Fruit fly (Drosophila melanogaster) whole organism, wandering third instar larva: ENCODE results near the gene CG42458.

Experiments used
- Abd-B ChIP-seq: fragments of >200 bp; optimal IDR thresholded peaks from 2 replicates; lab custom pipeline; 2017; ENCODE audit warnings: missing biosample characterization, missing genetic modification characterization
- GATAd ChIP-seq: sonication (Bioruptor generic); optimal IDR thresholded peaks from 2 replicates; lab custom pipeline; 2016; ENCODE audit warnings: missing biosample characterization, missing genetic modification characterization
- HLH106 ChIP-seq: fragments of 200-800 bp; optimal IDR thresholded peaks from 3 replicates; lab custom pipeline; 2019; ENCODE audit warnings: missing biosample characterization, mild to moderate bottlenecking, missing genetic modification characterization, moderate library complexity
- Hr78 ChIP-seq: fragments of >200 bp; optimal IDR thresholded peaks from 2 replicates; lab custom pipeline; 2017; ENCODE audit warnings: missing biosample characterization, missing genetic modification characterization
- Myc ChIP-seq: fragments of >200 bp; optimal IDR thresholded peaks from 2 replicates; lab custom pipeline; 2017
- N ChIP-seq: fragments of >200 bp; optimal IDR thresholded peaks from 2 replicates; lab custom pipeline; 2018; ENCODE audit warnings: missing biosample characterization, missing external identifiers, missing genetic modification characterization
- OdsH ChIP-seq: fragments of 200-800 bp; sonication (Bioruptor generic); optimal IDR thresholded peaks from 2 replicates; lab custom pipeline; 2016; ENCODE audit warnings: missing biosample characterization, mild to moderate bottlenecking, missing genetic modification characterization
- dmrt93B ChIP-seq: fragments of 200-800 bp; sonication (Bioruptor generic); optimal IDR thresholded peaks from 2 replicates; lab custom pipeline; 2018; ENCODE audit warnings: missing biosample characterization, mild to moderate bottlenecking, missing genetic modification characterization
- fru ChIP-seq: fragments of 200-800 bp; sonication (Bioruptor generic); optimal IDR thresholded peaks from 3 replicates; lab custom pipeline; 2016; ENCODE audit warnings: missing biosample characterization, mild to moderate bottlenecking, missing genetic modification characterization
- psq ChIP-seq: fragments of 200-800 bp; sonication (Bioruptor generic); optimal IDR thresholded peaks from 3 replicates; lab custom pipeline; 2017; ENCODE audit warnings: missing biosample characterization, mild to moderate bottlenecking, missing genetic modification characterization, moderate library complexity
- usp ChIP-seq: fragments of >200 bp; optimal IDR thresholded peaks from 2 replicates; lab custom pipeline; 2017; ENCODE audit warnings: missing biosample characterization, missing genetic modification characterization

DNA sequence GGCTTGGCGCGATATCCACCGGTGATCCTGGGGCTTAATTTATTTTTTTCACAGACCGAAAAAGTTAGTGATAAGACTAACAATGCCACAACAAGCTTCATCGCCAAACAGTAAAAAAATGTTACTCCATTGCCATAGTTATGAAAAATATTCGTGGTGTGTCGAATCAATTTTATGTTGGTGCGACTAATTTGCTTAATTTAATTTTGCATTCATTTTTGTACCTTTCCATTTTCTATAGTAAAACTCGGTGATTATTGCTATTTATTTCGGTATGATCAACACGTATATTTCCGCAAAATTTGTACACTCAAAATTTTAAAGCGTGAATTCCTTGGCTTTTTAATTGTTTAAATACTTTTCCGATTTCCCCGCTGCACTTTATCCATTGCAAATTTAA is 17.0 kb downstream of the CG42458 start, which contains the start of gene sphinx2:
- TF ChIP-seq Abd-B (GFP tag; lab: Kevin White, UChicago): no peak
- no peak for TF ChIP-seq psq
- no peak for TF ChIP-seq fru (GFP tag; lab: Kevin White, UChicago)
- no peak for TF ChIP-seq dmrt93B (GFP tag; lab: Kevin White, UChicago)
- TF ChIP-seq Hr78 (GFP tag; lab: Kevin White, UChicago): no peak
- TF ChIP-seq HLH106: no peak
- no peak for TF ChIP-seq OdsH (GFP tag; lab: Kevin White, UChicago)
- no peak for TF ChIP-seq Myc (lab: Kevin White, UChicago)
- TF ChIP-seq usp (GFP tag; lab: Kevin White, UChicago): no peak
- TF ChIP-seq N (GFP tag; lab: Kevin White, UChicago): no peak
- no peak for TF ChIP-seq GATAd (GFP tag; lab: Kevin White, UChicago)
